Worm (Caenorhabditis elegans): ENCODE results near the gene thn-2.

- TF ChIP-seq cog-1 (tag; optimal IDR thresholded peaks at IDR 0.05) (no peak), klf-2 (GFP tag; conservative IDR thresholded peaks at IDR 0.05) (no peak), T22C8.4 (GFP tag; IDR thresholded peaks at IDR 0.05) (no peak), ztf-23 (GFP tag; IDR thresholded peaks at IDR 0.05) (no peak), med-1 (GFP tag; optimal IDR thresholded peaks at IDR 0.05; ENCODE audit: insufficient read depth) (no peak), ref-1 (GFP tag; conservative IDR thresholded peaks at IDR 0.05) (no peak), tab-1 (GFP tag; IDR thresholded peaks at IDR 0.05) (no peak), ztf-29 (GFP tag; IDR thresholded peaks at IDR 0.05) (no peak), flt-1 (GFP tag; IDR thresholded peaks at IDR 0.05) (no peak)
Measured at ce11 chrIV:12378919-12379318, 4.1 kb upstream of the thn-2 start.
